Worm (Caenorhabditis elegans) whole organism, mixed stage, embryonic: ENCODE measurements around the gene sma-5.
A peak's percentile ranks its signal among the peaks of the same experiment; 100 is the strongest.

Experiments
- M03D4.4 ChIP-seq: sonication (generic microtip); optimal IDR thresholded peaks from 2 replicates; lab custom pipeline; 2017; ENCODE audit warnings: mild to moderate bottlenecking, missing genetic modification characterization, missing compliant biosample characterization
- bed-3 ChIP-seq: fragments of 200-800 bp; sonication (Bioruptor generic); optimal IDR thresholded peaks from 3 replicates; lab custom pipeline; 2018; ENCODE audit warnings: mild to moderate bottlenecking, missing genetic modification characterization, moderate library complexity, missing compliant biosample characterization
- ceh-39 ChIP-seq: fragments of 150-350 bp; optimal IDR thresholded peaks from 2 replicates; lab custom pipeline; 2014; ENCODE audit warnings: missing biosample characterization, missing genetic modification characterization
- ceh-43 ChIP-seq: fragments of 200-800 bp; sonication (Bioruptor generic); optimal IDR thresholded peaks from 2 replicates; lab custom pipeline; 2018; ENCODE audit warnings: mild to moderate bottlenecking, missing genetic modification characterization, moderate library complexity, missing compliant biosample characterization
- ceh-83 ChIP-seq: fragments of 200-800 bp; sonication (Bioruptor generic); optimal IDR thresholded peaks from 2 replicates; lab custom pipeline; 2018; ENCODE audit warnings: mild to moderate bottlenecking, missing genetic modification characterization, missing compliant biosample characterization
- ces-1 ChIP-seq: fragments of 150-350 bp; optimal IDR thresholded peaks from 2 replicates; lab custom pipeline; 2014; ENCODE audit warnings: missing biosample characterization, missing genetic modification reagents, missing genetic modification characterization
- cnd-1 ChIP-seq: fragments of 200-800 bp; sonication (Bioruptor generic); optimal IDR thresholded peaks from 2 replicates; lab custom pipeline; 2018; ENCODE audit warnings: mild to moderate bottlenecking, missing genetic modification characterization, missing compliant biosample characterization
- drap-1 ChIP-seq: fragments of 200-800 bp; sonication (Bioruptor generic); optimal IDR thresholded peaks from 3 replicates; lab custom pipeline; 2018; ENCODE audit warnings: mild to moderate bottlenecking, missing genetic modification characterization, missing compliant biosample characterization
- flh-1 ChIP-seq: fragments of 200-800 bp; sonication (Bioruptor generic); optimal IDR thresholded peaks from 2 replicates; lab custom pipeline; 2018; ENCODE audit warnings: mild to moderate bottlenecking, missing genetic modification characterization, moderate library complexity, missing compliant biosample characterization
- ham-2 ChIP-seq: fragments of 200-800 bp; sonication (Bioruptor generic); optimal IDR thresholded peaks from 2 replicates; lab custom pipeline; 2018; ENCODE audit warnings: mild to moderate bottlenecking, missing genetic modification characterization, missing compliant biosample characterization
- hlh-1 ChIP-seq: fragments of 150-350 bp; optimal IDR thresholded peaks from 2 replicates; lab custom pipeline; 2014; ENCODE audit warnings: missing biosample characterization, missing genetic modification reagents, missing genetic modification characterization
- lin-13 ChIP-seq: fragments of 150-350 bp; optimal IDR thresholded peaks from 2 replicates; lab custom pipeline; 2014; ENCODE audit warnings: missing biosample characterization, missing genetic modification characterization
- lin-32 ChIP-seq: fragments of 200-800 bp; sonication (Bioruptor generic); optimal IDR thresholded peaks from 2 replicates; lab custom pipeline; 2018; ENCODE audit warnings: mild to moderate bottlenecking, missing genetic modification characterization, missing compliant biosample characterization
- lsy-2 ChIP-seq: fragments of 150-350 bp; optimal IDR thresholded peaks from 2 replicates; lab custom pipeline; 2014; ENCODE audit warnings: missing biosample characterization, missing genetic modification characterization
- mep-1 ChIP-seq: fragments of 150-350 bp; optimal IDR thresholded peaks from 2 replicates; lab custom pipeline; 2017; ENCODE audit warnings: missing biosample characterization, missing genetic modification reagents, missing genetic modification characterization, inconsistent platforms
- mls-2 ChIP-seq: sonication (generic microtip); optimal IDR thresholded peaks from 2 replicates; lab custom pipeline; 2016; ENCODE audit warnings: mild to moderate bottlenecking, missing genetic modification characterization, moderate library complexity, missing compliant biosample characterization
- nhr-12 ChIP-seq: fragments of 150-350 bp; optimal IDR thresholded peaks from 2 replicates; lab custom pipeline; 2014; ENCODE audit warnings: missing biosample characterization, missing genetic modification characterization
- nhr-2 ChIP-seq: fragments of 150-350 bp; optimal IDR thresholded peaks from 2 replicates; lab custom pipeline; 2014; ENCODE audit warnings: missing biosample characterization, missing genetic modification characterization
- nhr-237 ChIP-seq: fragments of 150-350 bp; optimal IDR thresholded peaks from 2 replicates; lab custom pipeline; 2014; ENCODE audit warnings: missing biosample characterization, missing genetic modification characterization
- nhr-28 ChIP-seq: fragments of 150-350 bp; optimal IDR thresholded peaks from 2 replicates; lab custom pipeline; 2014; ENCODE audit warnings: missing biosample characterization, missing genetic modification characterization
- nhr-76 ChIP-seq: sonication (generic microtip); optimal IDR thresholded peaks from 2 replicates; lab custom pipeline; 2017; ENCODE audit warnings: missing biosample characterization, missing genetic modification characterization
- pha-4 ChIP-seq: fragments of 150-350 bp; optimal IDR thresholded peaks from 2 replicates; lab custom pipeline; 2018; ENCODE audit warnings: missing biosample characterization, missing genetic modification reagents, missing genetic modification characterization
- sem-2 ChIP-seq: fragments of 200-800 bp; sonication (Bioruptor generic); optimal IDR thresholded peaks from 2 replicates; lab custom pipeline; 2018; ENCODE audit warnings: mild to moderate bottlenecking, missing genetic modification characterization, missing compliant biosample characterization
- sptf-1 ChIP-seq: sonication (generic microtip); optimal IDR thresholded peaks from 2 replicates; lab custom pipeline; 2017; ENCODE audit warnings: mild to moderate bottlenecking, missing genetic modification characterization, moderate library complexity, missing compliant biosample characterization
- tbx-8 ChIP-seq: fragments of 200-800 bp; sonication (Bioruptor generic); optimal IDR thresholded peaks from 2 replicates; lab custom pipeline; 2018; ENCODE audit warnings: mild to moderate bottlenecking, missing genetic modification characterization, moderate library complexity, missing compliant biosample characterization
- unc-39 ChIP-seq: fragments of 150-350 bp; optimal IDR thresholded peaks from 2 replicates; lab custom pipeline; 2014; ENCODE audit warnings: missing biosample characterization, missing genetic modification characterization
- unc-62 ChIP-seq: fragments of 150-350 bp; optimal IDR thresholded peaks from 2 replicates; lab custom pipeline; 2014; ENCODE audit warnings: missing biosample characterization, missing genetic modification reagents, missing genetic modification characterization
- zip-8 ChIP-seq: fragments of 150-350 bp; optimal IDR thresholded peaks from 2 replicates; lab custom pipeline; 2014; ENCODE audit warnings: missing biosample characterization, missing genetic modification characterization
- ztf-11 ChIP-seq: fragments of 150-350 bp; optimal IDR thresholded peaks from 2 replicates; lab custom pipeline; 2014; ENCODE audit warnings: missing biosample characterization, missing genetic modification characterization

sma-5 gene

DNA sequence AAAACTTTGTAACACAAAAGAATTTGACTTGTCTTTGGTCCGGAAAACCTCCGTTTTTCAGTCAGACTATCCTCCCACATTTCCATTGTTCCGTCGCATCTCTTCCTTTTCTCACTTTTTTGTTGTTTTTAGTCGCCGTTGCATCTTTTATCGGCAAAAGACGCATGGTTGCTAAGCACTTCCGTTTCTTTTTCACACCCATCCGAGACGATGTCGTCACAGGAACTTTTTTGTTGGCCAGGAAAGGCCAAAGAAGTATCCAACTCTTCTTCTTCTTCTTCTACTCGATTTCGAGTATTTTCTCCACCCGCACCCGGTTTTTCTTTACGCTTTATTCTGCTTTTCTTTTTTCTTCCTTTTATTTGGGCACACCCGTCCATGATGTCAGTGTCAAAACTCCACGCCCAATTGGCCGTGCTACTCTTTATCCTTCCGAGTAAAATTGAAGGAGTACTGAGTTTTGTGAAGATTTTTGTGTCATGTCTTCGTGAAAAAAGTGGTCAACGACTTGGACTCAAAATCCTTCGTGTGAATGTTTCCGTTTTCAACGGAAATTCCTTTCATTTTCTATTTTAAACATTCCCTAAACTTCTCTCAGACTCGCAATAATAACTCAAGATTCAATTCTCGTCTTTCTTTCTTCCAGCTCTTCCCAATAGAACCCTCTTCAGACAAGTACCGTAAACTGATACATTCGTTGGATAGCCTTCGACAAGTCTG lies 19.9 kb upstream of the sma-5 start, which contains the start of gene B0198.2:
Gene B0198.2 (plus strand): TSS at position 670 of the 720 bp plus-strand sequence.
- TF ChIP-seq flh-1 (GFP tag; lab: Kevin White, UChicago) (no peak), M03D4.4 (no peak), ceh-39 (tag; lab: Kevin White, UChicago) (no peak), nhr-28 (tag; lab: Kevin White, UChicago) (no peak), cnd-1 (tag; lab: Kevin White, UChicago) (no peak), hlh-1 (tag; lab: Kevin White, UChicago) (no peak), ham-2 (GFP tag; lab: Kevin White, UChicago) (no peak), ces-1 (GFP tag; lab: Kevin White, UChicago) (no peak), unc-62 (GFP tag; lab: Kevin White, UChicago) (no peak), mep-1 (no peak)

DNA sequence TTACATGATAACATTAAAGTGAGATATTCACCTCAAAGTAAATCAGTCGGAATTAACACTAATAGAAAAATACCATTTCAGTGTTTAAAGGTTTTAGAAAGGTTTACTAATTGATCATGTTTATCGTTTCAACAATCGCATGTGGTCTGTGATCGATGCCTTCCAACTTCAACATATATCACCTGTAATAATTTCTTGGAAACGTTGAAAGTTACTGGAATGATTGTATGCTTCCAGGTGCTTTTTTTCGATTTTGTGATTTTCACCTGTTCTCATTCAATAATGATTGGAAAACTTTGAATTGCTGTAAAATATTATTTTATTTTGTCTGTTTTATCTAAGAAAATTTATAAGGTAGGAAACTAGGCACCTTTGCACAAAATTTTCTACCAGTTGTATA lies 17.1 kb upstream of the sma-5 start:
- TF ChIP-seq lin-32 = no peak
- no peak for TF ChIP-seq tbx-8 (GFP tag; lab: Kevin White, UChicago)

DNA sequence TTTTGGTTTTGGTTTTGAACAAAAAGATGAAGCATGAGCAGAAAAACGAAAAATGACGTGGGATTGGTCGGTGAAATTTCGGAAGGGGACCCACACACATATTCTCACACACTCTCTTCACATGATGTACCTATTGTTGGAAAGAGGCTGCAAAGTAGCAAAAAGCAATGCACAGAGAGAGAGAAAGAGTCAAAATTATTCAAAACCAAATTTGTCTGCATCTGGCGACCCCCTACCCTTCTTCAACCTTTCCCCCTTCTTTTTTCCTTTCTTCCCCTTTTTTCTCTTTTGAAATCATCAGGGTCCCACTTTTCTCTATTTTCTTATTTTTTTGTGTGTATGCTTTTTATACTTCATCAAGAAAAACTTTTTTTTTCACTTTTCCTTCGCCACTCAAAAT lies 16.1 kb upstream of the sma-5 start:
- TF ChIP-seq ces-1 (GFP tag; lab: Kevin White, UChicago) = peak; percentile 13
- no peak for TF ChIP-seq nhr-237 (tag; lab: Kevin White, UChicago)
- no peak for TF ChIP-seq zip-8 (tag; lab: Kevin White, UChicago)
- no peak for TF ChIP-seq pha-4 (tag; lab: Kevin White, UChicago)

DNA sequence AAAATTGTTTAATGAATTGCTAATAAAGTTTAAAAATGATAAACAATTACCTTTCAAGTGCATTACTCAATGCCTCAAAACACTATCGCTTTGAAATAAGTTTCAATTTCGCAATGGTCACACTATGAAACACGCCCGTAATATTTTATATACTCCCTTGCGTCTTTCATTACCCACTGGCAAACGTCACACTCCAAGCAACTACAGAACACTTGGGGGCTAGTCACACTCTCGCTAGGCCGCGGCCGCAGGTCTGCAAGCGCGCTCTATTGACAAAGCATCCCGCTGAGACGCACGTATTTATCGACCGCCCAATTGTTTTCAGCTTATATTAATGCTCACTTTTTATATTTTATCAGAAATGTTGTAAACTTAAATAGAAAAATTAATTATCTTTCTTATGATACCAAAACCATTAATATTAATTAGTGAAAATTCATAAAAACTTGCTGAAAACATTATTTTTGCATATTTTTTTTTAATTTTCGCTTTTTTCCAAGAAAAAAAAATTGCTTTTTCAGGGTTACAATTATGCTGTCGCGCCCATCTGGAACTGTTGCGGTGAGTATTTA lies 12.6 kb upstream of the sma-5 start, which contains the start of the genes nmat-1 and ucr-2.1:
Gene nmat-1 (minus strand): TSS at position 136 of the 572 bp plus-strand sequence.
Gene ucr-2.1 (plus strand): TSS at position 522 of the 572 bp plus-strand sequence.
- peak; percentile 41 for TF ChIP-seq nhr-237 (tag; lab: Kevin White, UChicago)
- no peak for TF ChIP-seq flh-1 (GFP tag; lab: Kevin White, UChicago)
- no peak for TF ChIP-seq unc-39 (tag; lab: Kevin White, UChicago)
- TF ChIP-seq nhr-76 (tag; lab: Kevin White, UChicago) = no peak
- peak; percentile 4 for TF ChIP-seq ces-1 (GFP tag; lab: Kevin White, UChicago)
- no peak for TF ChIP-seq cnd-1 (tag; lab: Kevin White, UChicago)
- no peak for TF ChIP-seq ztf-11 (tag; lab: Kevin White, UChicago)
- peak; percentile 39 for TF ChIP-seq lsy-2 (tag; lab: Kevin White, UChicago)
- TF ChIP-seq lin-13 (tag; lab: Kevin White, UChicago) = peak; percentile 52
- TF ChIP-seq nhr-12 (tag; lab: Kevin White, UChicago) = no peak
- no peak for TF ChIP-seq ceh-43
- no peak for TF ChIP-seq sem-2 (GFP tag; lab: Kevin White, UChicago)
- peak; percentile 80 for TF ChIP-seq mep-1
- TF ChIP-seq mls-2 (tag; lab: Kevin White, UChicago) = peak; percentile 12
- no peak for TF ChIP-seq bed-3 (GFP tag; lab: Kevin White, UChicago)
- TF ChIP-seq ceh-39 (tag; lab: Kevin White, UChicago) = peak; percentile 38
- peak; percentile 44 for TF ChIP-seq pha-4 (tag; lab: Kevin White, UChicago)
- no peak for TF ChIP-seq ceh-83
- peak; percentile 84 for TF ChIP-seq ham-2 (GFP tag; lab: Kevin White, UChicago)
- peak; percentile 53 for TF ChIP-seq sptf-1 (tag; lab: Kevin White, UChicago)
- no peak for TF ChIP-seq drap-1 (GFP tag; lab: Kevin White, UChicago)
- TF ChIP-seq nhr-2 (tag; lab: Kevin White, UChicago) = no peak
- TF ChIP-seq unc-62 (GFP tag; lab: Kevin White, UChicago) = no peak

DNA sequence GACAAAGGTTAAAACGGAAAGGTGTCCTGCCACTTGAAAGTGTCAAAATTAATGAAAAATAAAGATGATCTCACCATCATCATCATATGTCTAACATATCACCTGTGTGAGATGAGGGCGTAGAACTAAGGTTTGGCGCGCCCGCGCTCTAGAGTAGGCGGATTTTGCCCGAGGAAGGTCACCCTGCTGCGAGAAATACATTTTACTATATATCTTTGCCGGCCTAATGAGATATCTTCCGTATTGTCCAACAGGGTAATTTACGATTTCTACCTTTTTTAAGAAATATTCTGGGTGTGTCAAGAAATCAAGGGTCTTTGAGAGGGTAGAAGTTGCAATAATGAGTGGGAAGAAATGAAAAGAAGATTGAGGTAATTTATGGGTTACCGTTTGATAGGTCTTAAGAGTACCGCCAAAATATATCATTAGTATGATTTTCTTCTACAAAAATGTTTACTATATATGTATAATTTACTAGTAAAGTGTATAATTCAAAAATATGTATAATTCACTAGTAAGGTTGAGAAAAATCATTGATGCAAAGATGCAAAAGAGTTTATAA lies 2.6 kb upstream of the sma-5 start:
- TF ChIP-seq ztf-11 (tag; lab: Kevin White, UChicago) (no peak), pha-4 (tag; lab: Kevin White, UChicago) (no peak), cnd-1 (tag; lab: Kevin White, UChicago) (no peak), nhr-237 (tag; lab: Kevin White, UChicago) (no peak), bed-3 (GFP tag; lab: Kevin White, UChicago) (no peak), lin-32 (no peak)
